Fruit fly (Drosophila melanogaster) whole organism, embryonic: ENCODE results near the gene CG3566.

Experiments
- CG10462 ChIP-seq: fragments of 200-800 bp; sonication (Bioruptor generic); optimal IDR thresholded peaks from 2 replicates; lab custom pipeline; 2016; ENCODE audit warnings: missing biosample characterization, missing genetic modification characterization
- CG12155 ChIP-seq: fragments of 200-800 bp; sonication (Bioruptor generic); optimal IDR thresholded peaks from 3 replicates; lab custom pipeline; 2016; ENCODE audit warnings: missing biosample characterization, missing genetic modification characterization
- CG1233 ChIP-seq: fragments of 200-800 bp; sonication (Bioruptor generic); optimal IDR thresholded peaks from 4 replicates; lab custom pipeline; 2018; ENCODE audit warnings: missing biosample characterization, mild to moderate bottlenecking, missing genetic modification characterization
- CG14050 ChIP-seq: fragments of 200-800 bp; sonication (Bioruptor generic); IDR thresholded peaks from 3 replicates; pipeline ENCODE4 v1.3.6; 2022; ENCODE audit warnings: missing biosample characterization, missing genetic modification characterization
- CG15011 ChIP-seq: fragments of 200-800 bp; sonication (Bioruptor generic); optimal IDR thresholded peaks from 3 replicates; lab custom pipeline; 2018; ENCODE audit warnings: missing biosample characterization, mild to moderate bottlenecking, missing genetic modification characterization
- CG17612 ChIP-seq: fragments of 200-800 bp; sonication (Bioruptor generic); IDR thresholded peaks from 2 replicates; pipeline ENCODE4 v1.3.6; 2022; ENCODE audit warnings: missing biosample characterization, missing genetic modification characterization
- CG2199 ChIP-seq: fragments of 200-800 bp; sonication (Bioruptor generic); IDR thresholded peaks from 3 replicates; pipeline ENCODE4 v1.3.6; 2022; ENCODE audit warnings: missing biosample characterization, missing genetic modification characterization
- CG2678 ChIP-seq: fragments of 200-800 bp; sonication (Bioruptor generic); optimal IDR thresholded peaks from 3 replicates; lab custom pipeline; 2019; ENCODE audit warnings: missing biosample characterization, mild to moderate bottlenecking, missing genetic modification characterization, moderate library complexity
- CG31441 ChIP-seq: fragments of 200-800 bp; sonication (Bioruptor generic); IDR thresholded peaks from 2 replicates; pipeline ENCODE4 v1.3.6; 2022; ENCODE audit warnings: missing biosample characterization, missing genetic modification characterization
- CG32772 ChIP-seq: fragments of 200-800 bp; sonication (Bioruptor generic); IDR thresholded peaks from 2 replicates; pipeline ENCODE4 v1.3.6; 2022; ENCODE audit warnings: missing biosample characterization, missing genetic modification characterization
- CG4360 ChIP-seq: fragments of 200-800 bp; sonication (Bioruptor generic); IDR thresholded peaks from 2 replicates; pipeline ENCODE4 v1.3.6; 2022; ENCODE audit warnings: missing biosample characterization, missing genetic modification characterization
- CG5180 ChIP-seq: fragments of 200-800 bp; sonication (Bioruptor generic); optimal IDR thresholded peaks from 3 replicates; lab custom pipeline; 2017; ENCODE audit warnings: missing biosample characterization, missing genetic modification characterization, mild to moderate bottlenecking, moderate library complexity, missing genetic modification reagents
- CG5245 ChIP-seq: fragments of 200-800 bp; sonication (Bioruptor generic); optimal IDR thresholded peaks from 3 replicates; lab custom pipeline; 2016; ENCODE audit warnings: missing biosample characterization, missing genetic modification characterization
- CG6683 ChIP-seq: fragments of 200-800 bp; sonication (Bioruptor generic); optimal IDR thresholded peaks from 2 replicates; lab custom pipeline; 2017; ENCODE audit warnings: missing biosample characterization, mild to moderate bottlenecking, missing genetic modification characterization, missing genetic modification reagents
- CG6689 ChIP-seq: fragments of 200-800 bp; sonication (Bioruptor generic); IDR thresholded peaks from 2 replicates; pipeline ENCODE4 v1.3.6; 2022; ENCODE audit warnings: missing biosample characterization, missing genetic modification characterization
- CG6765 ChIP-seq: fragments of 200-800 bp; sonication (Bioruptor generic); optimal IDR thresholded peaks from 3 replicates; lab custom pipeline; 2017; ENCODE audit warnings: missing biosample characterization, mild to moderate bottlenecking, missing genetic modification characterization
- CG7357 ChIP-seq: fragments of 200-800 bp; sonication (Bioruptor generic); IDR thresholded peaks from 3 replicates; pipeline ENCODE4 v1.3.6; 2022; ENCODE audit warnings: missing biosample characterization, missing genetic modification characterization
- CG7745 ChIP-seq: fragments of 200-800 bp; sonication (Bioruptor generic); optimal IDR thresholded peaks from 2 replicates; lab custom pipeline; 2018; ENCODE audit warnings: missing biosample characterization, mild to moderate bottlenecking, missing genetic modification characterization, moderate library complexity
- CG9609 ChIP-seq: fragments of 200-800 bp; sonication (Bioruptor generic); optimal IDR thresholded peaks from 3 replicates; lab custom pipeline; 2016; ENCODE audit warnings: missing biosample characterization, missing genetic modification characterization
- CG9797 ChIP-seq: fragments of 200-800 bp; sonication (Bioruptor generic); optimal IDR thresholded peaks from 3 replicates; lab custom pipeline; 2018; ENCODE audit warnings: missing biosample characterization, mild to moderate bottlenecking, missing genetic modification characterization
- CG9817 ChIP-seq: fragments of 200-800 bp; sonication (Bioruptor generic); optimal IDR thresholded peaks from 2 replicates; lab custom pipeline; 2018; ENCODE audit warnings: missing biosample characterization, mild to moderate bottlenecking, missing genetic modification characterization, moderate library complexity
- CTCF ChIP-seq: fragments of 200-800 bp; sonication (Bioruptor generic); optimal IDR thresholded peaks from 2 replicates; lab custom pipeline; 2017; ENCODE audit warnings: missing biosample characterization, mild to moderate bottlenecking, missing genetic modification characterization, moderate library complexity
- Ets97D ChIP-seq: fragments of 200-800 bp; sonication (Bioruptor generic); optimal IDR thresholded peaks from 3 replicates; lab custom pipeline; 2016; ENCODE audit warnings: missing biosample characterization, missing genetic modification characterization
- Fer3 ChIP-seq: fragments of 200-800 bp; sonication (Bioruptor generic); optimal IDR thresholded peaks from 2 replicates; lab custom pipeline; 2018; ENCODE audit warnings: missing biosample characterization, mild to moderate bottlenecking, missing genetic modification characterization, moderate library complexity
- HHEX ChIP-seq: fragments of 200-800 bp; sonication (Bioruptor generic); optimal IDR thresholded peaks from 3 replicates; lab custom pipeline; 2017; ENCODE audit warnings: missing biosample characterization, mild to moderate bottlenecking, missing genetic modification characterization, missing genetic modification reagents
- HmgD ChIP-seq: fragments of 200-800 bp; sonication (Bioruptor generic); optimal IDR thresholded peaks from 3 replicates; lab custom pipeline; 2016; ENCODE audit warnings: missing biosample characterization, missing genetic modification characterization
- Hr3 ChIP-seq: fragments of 200-800 bp; sonication (Bioruptor generic); optimal IDR thresholded peaks from 3 replicates; lab custom pipeline; 2016; ENCODE audit warnings: missing biosample characterization, missing genetic modification characterization
- MESR4 ChIP-seq: fragments of 200-800 bp; sonication (Bioruptor generic); optimal IDR thresholded peaks from 2 replicates; lab custom pipeline; 2018; ENCODE audit warnings: missing biosample characterization, mild to moderate bottlenecking, missing genetic modification characterization, moderate library complexity
- Mrtf ChIP-seq: fragments of 200-800 bp; sonication (Bioruptor generic); IDR thresholded peaks from 3 replicates; pipeline ENCODE4 v1.3.6; 2022; ENCODE audit warnings: missing biosample characterization, missing genetic modification characterization
- Myb ChIP-seq: fragments of 200-800 bp; sonication (Bioruptor generic); optimal IDR thresholded peaks from 2 replicates; lab custom pipeline; 2016; ENCODE audit warnings: missing biosample characterization, missing genetic modification characterization
- NC2α ChIP-seq: fragments of 200-800 bp; sonication (Bioruptor generic); optimal IDR thresholded peaks from 2 replicates; lab custom pipeline; 2016; ENCODE audit warnings: missing biosample characterization, missing genetic modification characterization
- Nf-YC ChIP-seq: fragments of 200-800 bp; optimal IDR thresholded peaks from 3 replicates; lab custom pipeline; 2019; ENCODE audit warnings: missing biosample characterization, mild to moderate bottlenecking, missing genetic modification characterization, moderate library complexity
- Side ChIP-seq: fragments of 200-800 bp; sonication (Bioruptor generic); optimal IDR thresholded peaks from 2 replicates; lab custom pipeline; 2016; ENCODE audit warnings: missing biosample characterization, missing genetic modification characterization
- Sox100B ChIP-seq: fragments of 200-800 bp; sonication (Bioruptor generic); optimal IDR thresholded peaks from 3 replicates; lab custom pipeline; 2018; ENCODE audit warnings: missing biosample characterization, mild to moderate bottlenecking, missing genetic modification characterization
- caup ChIP-seq: fragments of 200-800 bp; sonication (Bioruptor generic); optimal IDR thresholded peaks from 3 replicates; lab custom pipeline; 2017; ENCODE audit warnings: missing biosample characterization, mild to moderate bottlenecking, missing genetic modification characterization, moderate library complexity; ENCODE audit not compliant: severe bottlenecking
- chinmo ChIP-seq: fragments of 200-800 bp; sonication (Bioruptor generic); IDR thresholded peaks from 4 replicates; pipeline ENCODE4 v1.3.6; 2022; ENCODE audit warnings: missing biosample characterization, missing genetic modification characterization; ENCODE audit not compliant: partially characterized antibody
- chn ChIP-seq: fragments of 200-800 bp; sonication (Bioruptor generic); optimal IDR thresholded peaks from 2 replicates; lab custom pipeline; 2016; ENCODE audit warnings: missing biosample characterization, missing genetic modification characterization
- dpn ChIP-seq, 2 experiments: fragments of 200-800 bp; sonication (Bioruptor generic); optimal IDR thresholded peaks; 3 replicates each; lab custom pipeline; 2016; ENCODE audit warnings: missing biosample characterization in 2 of 2, missing genetic modification characterization in 2 of 2
- gcm2 ChIP-seq: fragments of 200-800 bp; sonication (Bioruptor generic); optimal IDR thresholded peaks from 2 replicates; lab custom pipeline; 2016; ENCODE audit warnings: missing biosample characterization, missing genetic modification characterization
- klu ChIP-seq: fragments of 200-800 bp; sonication (Bioruptor generic); IDR thresholded peaks from 2 replicates; pipeline ENCODE4 v1.3.6; 2022; ENCODE audit warnings: missing biosample characterization, missing genetic modification characterization
- lab ChIP-seq: fragments of 200-800 bp; sonication (Bioruptor generic); optimal IDR thresholded peaks from 3 replicates; lab custom pipeline; 2017; ENCODE audit warnings: missing biosample characterization, missing genetic modification characterization, mild to moderate bottlenecking, moderate library complexity, missing genetic modification reagents
- onecut ChIP-seq: fragments of 200-800 bp; sonication (Bioruptor generic); IDR thresholded peaks from 2 replicates; pipeline ENCODE4 v1.3.6; 2022; ENCODE audit warnings: missing biosample characterization, missing genetic modification characterization
- peb ChIP-seq: fragments of 200-800 bp; sonication (Bioruptor generic); IDR thresholded peaks from 2 replicates; pipeline ENCODE4 v1.3.6; 2022; ENCODE audit warnings: missing biosample characterization, missing genetic modification characterization
- pita ChIP-seq: fragments of 200-800 bp; sonication (Bioruptor generic); optimal IDR thresholded peaks from 2 replicates; lab custom pipeline; 2017; ENCODE audit warnings: missing biosample characterization, mild to moderate bottlenecking, missing genetic modification characterization
- psq ChIP-seq: fragments of 200-800 bp; sonication (Bioruptor generic); optimal IDR thresholded peaks from 2 replicates; lab custom pipeline; 2017; ENCODE audit warnings: missing biosample characterization, missing genetic modification characterization
- sna ChIP-seq: fragments of 200-800 bp; sonication (Bioruptor generic); IDR thresholded peaks from 2 replicates; pipeline ENCODE4 v1.3.6; 2022; ENCODE audit warnings: missing biosample characterization, missing genetic modification characterization; ENCODE audit not compliant: partially characterized antibody
- sr ChIP-seq: fragments of 200-800 bp; sonication (Bioruptor generic); IDR thresholded peaks from 3 replicates; pipeline ENCODE4 v1.3.6; 2022; ENCODE audit warnings: missing biosample characterization, missing genetic modification characterization
- sug ChIP-seq: fragments of 200-800 bp; optimal IDR thresholded peaks from 2 replicates; lab custom pipeline; 2019; ENCODE audit warnings: missing biosample characterization, mild to moderate bottlenecking, missing genetic modification characterization, moderate library complexity
- tin ChIP-seq: fragments of 200-800 bp; sonication (Bioruptor generic); optimal IDR thresholded peaks from 3 replicates; lab custom pipeline; 2016; ENCODE audit warnings: missing biosample characterization, missing genetic modification characterization
- toy ChIP-seq: fragments of 200-800 bp; sonication (Bioruptor generic); IDR thresholded peaks from 2 replicates; pipeline ENCODE4 v1.3.6; 2022; ENCODE audit warnings: missing biosample characterization, missing genetic modification characterization
- tx ChIP-seq: fragments of 200-800 bp; sonication (Bioruptor generic); optimal IDR thresholded peaks from 2 replicates; lab custom pipeline; 2016; ENCODE audit warnings: missing biosample characterization, missing genetic modification characterization
- wdn ChIP-seq: fragments of 200-800 bp; sonication (Bioruptor generic); IDR thresholded peaks from 2 replicates; pipeline ENCODE4 v1.3.6; 2022; ENCODE audit warnings: missing biosample characterization, missing genetic modification characterization
- zfh2 ChIP-seq: fragments of 200-800 bp; sonication (Bioruptor generic); optimal IDR thresholded peaks from 2 replicates; lab custom pipeline; 2016; ENCODE audit warnings: missing biosample characterization, missing genetic modification characterization

Gene CG3566

DNA sequence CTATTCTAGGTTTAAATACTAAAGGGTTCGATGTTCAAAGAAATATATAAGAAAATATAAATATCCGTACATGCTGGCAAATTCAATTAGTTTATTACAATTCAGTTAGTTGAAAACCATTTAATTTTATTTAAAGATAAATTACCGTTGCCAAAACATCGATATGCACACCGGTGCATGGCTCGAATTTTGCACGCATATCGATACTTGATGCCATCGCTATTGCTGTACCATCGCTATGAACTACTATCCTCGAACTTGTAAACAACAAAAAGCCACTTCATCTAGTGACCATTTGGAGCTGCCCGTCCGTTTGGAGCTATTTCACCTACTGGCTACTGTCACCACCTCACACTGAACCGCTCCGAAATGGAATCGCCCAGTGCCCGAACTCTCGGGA lies 15.6 kb downstream of the CG3566 start, which contains the start of gene Josd (continued):
- TF ChIP-seq MESR4 (GFP tag; lab: Kevin White, UChicago): peak; percentile 24
- TF ChIP-seq CG32772 (GFP tag; lab: Robert Waterston, UW): no peak
- TF ChIP-seq CG7745 (tag; lab: Kevin White, UChicago): no peak
- TF ChIP-seq Hr3: no peak
- TF ChIP-seq CG9797: no peak
- TF ChIP-seq Myb (GFP tag; lab: Kevin White, UChicago): peak; percentile 75
- TF ChIP-seq CTCF (GFP tag; lab: Kevin White, UChicago): no peak
- no peak for TF ChIP-seq CG6689 (GFP tag; lab: Robert Waterston, UW)
- no peak for TF ChIP-seq CG7357 (GFP tag; lab: Robert Waterston, UW)
- TF ChIP-seq sug (tag; lab: Kevin White, UChicago): peak; percentile 11
- no peak for TF ChIP-seq CG4360 (GFP tag; lab: Robert Waterston, UW)
- no peak for TF ChIP-seq psq (GFP tag; lab: Kevin White, UChicago)
- no peak for TF ChIP-seq toy (GFP tag; lab: Robert Waterston, UW)
- peak; percentile 31 for TF ChIP-seq Ets97D (GFP tag; lab: Kevin White, UChicago)
- TF ChIP-seq wdn (GFP tag; lab: Robert Waterston, UW): no peak
- TF ChIP-seq NC2α (GFP tag; lab: Kevin White, UChicago): no peak
- TF ChIP-seq tx (GFP tag; lab: Kevin White, UChicago): no peak
- peak; percentile 69; the same call in 1 of the 2 replicates for TF ChIP-seq sna (GFP tag; lab: Robert Waterston, UW)
- no peak for TF ChIP-seq Mrtf (GFP tag; lab: Robert Waterston, UW)
- TF ChIP-seq CG1233 (GFP tag; lab: Kevin White, UChicago): no peak
- peak; percentile 8 for TF ChIP-seq CG2678 (tag; lab: Kevin White, UChicago)
- peak; percentile 8 for TF ChIP-seq Nf-YC (tag; lab: Kevin White, UChicago)
- no peak for TF ChIP-seq HmgD (GFP tag; lab: Kevin White, UChicago)
- no peak for TF ChIP-seq CG31441
- no peak for TF ChIP-seq chn (GFP tag; lab: Kevin White, UChicago)
- TF ChIP-seq CG9609 (GFP tag; lab: Kevin White, UChicago): no peak
- TF ChIP-seq onecut (GFP tag; lab: Robert Waterston, UW): no peak
- TF ChIP-seq CG10462 (GFP tag; lab: Kevin White, UChicago): no peak
- no peak for TF ChIP-seq CG5180 (GFP tag; lab: Kevin White, UChicago)
- peak; percentile 1 for TF ChIP-seq lab (GFP tag; lab: Kevin White, UChicago)
- TF ChIP-seq dpn (GFP tag; optimal IDR thresholded peaks at IDR 0.05; lab: Kevin White, UChicago): no peak
- no peak for TF ChIP-seq Fer3
- TF ChIP-seq CG5245: no peak
- peak; percentile 70; the same call in 1 of the 4 replicates for TF ChIP-seq chinmo (GFP tag; lab: Robert Waterston, UW)
- TF ChIP-seq CG14050 (GFP tag; lab: Robert Waterston, UW): no peak
- TF ChIP-seq caup: no peak
- TF ChIP-seq klu: no peak
- TF ChIP-seq Side (GFP tag; lab: Kevin White, UChicago): no peak
- TF ChIP-seq CG9817 (tag; lab: Kevin White, UChicago): no peak
- TF ChIP-seq CG17612: no peak
- TF ChIP-seq tin (GFP tag; lab: Kevin White, UChicago): no peak
- TF ChIP-seq peb (GFP tag; lab: Robert Waterston, UW): no peak
- no peak for TF ChIP-seq zfh2 (GFP tag; lab: Kevin White, UChicago)
- TF ChIP-seq CG15011 (GFP tag; lab: Kevin White, UChicago): no peak
- TF ChIP-seq Sox100B (GFP tag; lab: Kevin White, UChicago): no peak
- TF ChIP-seq sr (GFP tag; lab: Robert Waterston, UW): no peak
- TF ChIP-seq CG2199 (GFP tag; lab: Robert Waterston, UW): no peak
- no peak for TF ChIP-seq gcm2 (GFP tag; lab: Kevin White, UChicago)
- no peak for TF ChIP-seq CG6683 (GFP tag; lab: Kevin White, UChicago)
- TF ChIP-seq pita (GFP tag; lab: Kevin White, UChicago): no peak
- TF ChIP-seq CG12155 (GFP tag; lab: Kevin White, UChicago): no peak
- TF ChIP-seq CG6765 (GFP tag; lab: Kevin White, UChicago): no peak
- TF ChIP-seq HHEX (GFP tag; lab: Kevin White, UChicago): no peak
